Worm (Caenorhabditis elegans): ENCODE data around the gene nadk-1.

Gene nadk-1

DNA sequence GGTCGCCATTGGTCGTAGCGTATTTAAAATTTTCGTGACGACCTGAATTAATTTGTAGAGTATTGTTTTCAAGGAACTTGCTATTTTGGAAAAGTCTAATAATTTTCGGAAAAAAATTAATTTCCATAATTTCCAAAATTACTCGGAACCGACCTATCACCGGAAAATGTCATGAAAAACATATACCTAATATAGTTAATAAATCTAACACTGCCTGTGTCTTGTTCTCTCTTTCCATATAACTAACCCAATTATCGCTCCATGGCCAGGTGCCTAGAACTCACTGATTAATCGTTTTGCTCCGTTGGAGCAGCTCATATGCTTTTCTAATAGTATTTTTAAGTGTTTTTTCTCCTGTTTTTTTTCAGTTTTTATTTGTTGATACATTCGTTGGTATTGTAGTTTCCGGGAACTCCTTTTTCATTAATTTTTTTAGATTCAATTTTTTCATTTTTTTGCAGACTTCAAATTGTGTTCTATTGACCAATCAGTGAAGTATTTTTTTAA, 28.1 kb downstream of the nadk-1 start, which contains the start of gene Y77E11A.16:
Gene Y77E11A.16 (plus strand): TSS at position 457 of the 507 bp plus-strand sequence.
- TF ChIP-seq attf-5 (GFP tag; optimal IDR thresholded peaks at IDR 0.05) = no peak
- no peak for TF ChIP-seq nhr-120 (GFP tag; IDR thresholded peaks at IDR 0.05)
- no peak for TF ChIP-seq ceh-100 (GFP tag; IDR thresholded peaks at IDR 0.05)
- TF ChIP-seq hrde-1 (tag; optimal IDR thresholded peaks at IDR 0.05; ENCODE audit: borderline replicate concordance) = no peak
- no peak for TF ChIP-seq sdz-38 (tag; optimal IDR thresholded peaks at IDR 0.05)
- TF ChIP-seq ceh-91 (GFP tag; IDR thresholded peaks at IDR 0.05) = no peak
- TF ChIP-seq lsl-1 (GFP tag; optimal IDR thresholded peaks at IDR 0.05) = no peak
- no peak for TF ChIP-seq zfh-2 (GFP tag; conservative IDR thresholded peaks at IDR 0.05)
- no peak for TF ChIP-seq ama-1 (optimal IDR thresholded peaks at IDR 0.05)
- TF ChIP-seq ama-1 (GFP tag; optimal IDR thresholded peaks at IDR 0.05) = no peak
- TF ChIP-seq B0336.3 (GFP tag; IDR thresholded peaks at IDR 0.05) = no peak
- TF ChIP-seq let-526 (GFP tag; IDR thresholded peaks at IDR 0.05) = no peak
- TF ChIP-seq F10E7.11 (tag; optimal IDR thresholded peaks at IDR 0.05) = no peak
- no peak for TF ChIP-seq attf-6 (GFP tag; IDR thresholded peaks at IDR 0.05)

DNA sequence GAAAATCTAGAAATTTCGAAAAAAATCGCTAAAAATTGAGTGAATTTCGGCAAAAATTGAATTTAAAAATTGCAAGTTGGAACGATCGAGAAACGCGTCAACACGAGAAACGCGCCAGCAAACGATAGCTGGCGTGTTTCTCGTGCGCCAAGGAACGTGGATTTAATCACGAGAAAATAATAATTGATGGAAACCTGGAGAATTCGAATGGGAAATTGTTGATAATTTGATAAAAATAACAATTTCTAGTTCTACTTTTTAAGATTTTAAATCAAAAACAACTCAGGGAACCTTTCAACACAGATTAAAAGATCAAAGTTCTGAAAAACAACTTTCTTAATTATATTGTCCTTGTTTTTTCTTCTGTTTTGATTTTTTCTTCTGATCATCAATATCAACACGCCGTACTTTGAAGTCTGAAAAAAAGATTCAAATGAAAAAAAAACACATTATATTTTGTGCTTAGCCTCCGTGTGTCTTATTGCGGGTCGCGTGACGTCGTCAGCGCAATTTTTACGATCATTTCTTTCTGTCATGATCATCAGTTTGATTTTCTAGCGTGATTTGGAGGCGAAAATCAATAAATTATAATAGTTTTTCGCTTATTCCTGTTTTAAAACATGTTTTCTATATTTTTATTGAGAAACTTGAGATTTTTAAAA, 39.3 kb downstream of the nadk-1 start, which contains the start of gene npp-20:
Gene npp-20 (minus strand): TSS at position 6 of the 662 bp plus-strand sequence.
- TF ChIP-seq lin-35 (GFP tag; optimal IDR thresholded peaks at IDR 0.05) (peak in 1 of 3 experiments; percentile 67), T07F8.4 (tag; optimal IDR thresholded peaks at IDR 0.05) (no peak), attf-6 (GFP tag; IDR thresholded peaks at IDR 0.05) (no peak), aptf-3 (GFP tag; IDR thresholded peaks at IDR 0.05) (no peak), madf-8 (GFP tag; conservative IDR thresholded peaks at IDR 0.05) (peak; percentile 16; the same call in 1 of the 2 replicates), F23B12.7 (tag; optimal IDR thresholded peaks at IDR 0.05; ENCODE audit: insufficient read depth) (no peak), akir-1 (GFP tag; optimal IDR thresholded peaks at IDR 0.05) (no peak), F10E7.11 (tag; optimal IDR thresholded peaks at IDR 0.05) (no peak), ekl-4 (GFP tag; IDR thresholded peaks at IDR 0.05) (no peak), him-1 (tag; optimal IDR thresholded peaks at IDR 0.05) (no peak), B0035.1 (tag; optimal IDR thresholded peaks at IDR 0.05) (no peak), nfya-1 (tag; optimal IDR thresholded peaks at IDR 0.05; ENCODE audit: borderline replicate concordance, insufficient read depth) (no peak), madf-3 (GFP tag; IDR thresholded peaks at IDR 0.05) (no peak), ceh-27 (GFP tag; optimal IDR thresholded peaks at IDR 0.05) (no peak), chd-7 (tag; optimal IDR thresholded peaks at IDR 0.05) (no peak), lsl-1 (GFP tag; optimal IDR thresholded peaks at IDR 0.05) (peak; percentile 29), zim-3 (tag; optimal IDR thresholded peaks at IDR 0.05) (no peak), tlf-1 (GFP tag; optimal IDR thresholded peaks at IDR 0.05) (no peak), ztf-25 (GFP tag; IDR thresholded peaks at IDR 0.05) (no peak), nhr-90 (tag; optimal IDR thresholded peaks at IDR 0.05) (no peak), dox-1 (GFP tag; IDR thresholded peaks at IDR 0.05) (0 out of 2 replicates have a peak, but pooled peaks have one; percentile 32), snpc-1.1 (tag; optimal IDR thresholded peaks at IDR 0.05; ENCODE audit: insufficient read depth) (no peak), bed-1 (GFP tag; IDR thresholded peaks at IDR 0.05) (no peak), unc-62 (GFP tag; optimal IDR thresholded peaks at IDR 0.05) (no peak), Y53F4B.3 (GFP tag; IDR thresholded peaks at IDR 0.05) (no peak), sptf-2 (GFP tag; optimal IDR thresholded peaks at IDR 0.05) (no peak), rec-8 (tag; optimal IDR thresholded peaks at IDR 0.05) (no peak), cebp-1 (GFP tag; IDR thresholded peaks at IDR 0.05) (no peak), cebp-1 (tag; optimal IDR thresholded peaks at IDR 0.05) (peak; percentile 52), hrde-1 (tag; optimal IDR thresholded peaks at IDR 0.05; ENCODE audit: borderline replicate concordance) (no peak), ztf-26 (tag; optimal IDR thresholded peaks at IDR 0.05) (no peak), lin-40 (tag; optimal IDR thresholded peaks at IDR 0.05) (peak; percentile 79), snpc-4 (GFP tag; optimal IDR thresholded peaks at IDR 0.05) (no peak), snpc-4 (tag; optimal IDR thresholded peaks at IDR 0.05) (peak in 3 of 4 experiments; percentile 19 to 44 (median 34)), ceh-40 (GFP tag; IDR thresholded peaks at IDR 0.05) (no peak), lin-54 (GFP tag; optimal IDR thresholded peaks at IDR 0.05) (peak; percentile 47)
